Worm (Caenorhabditis elegans): ENCODE data around the gene pes-23.

DNA sequence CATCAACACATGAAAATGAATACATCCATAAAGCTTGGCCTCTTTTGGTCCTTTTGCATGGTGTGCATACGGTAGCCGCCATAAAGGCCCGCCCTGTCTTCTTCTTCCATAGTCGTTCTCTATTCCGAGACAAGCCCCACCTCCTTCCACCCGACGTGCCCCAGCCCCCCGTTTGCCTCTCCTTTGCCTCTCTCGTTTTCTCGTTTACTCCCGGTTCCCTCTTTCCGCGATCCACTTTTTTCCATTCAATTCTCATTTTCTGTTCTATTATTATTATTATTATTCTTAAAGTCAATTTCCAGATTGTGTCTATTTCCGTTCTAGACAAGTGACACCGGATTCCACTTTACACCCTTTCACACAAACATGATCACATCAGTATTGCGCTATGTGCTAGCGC is 11.8 kb upstream of the pes-23 start, which contains the start of gene unc-6:
- TF ChIP-seq tab-1 (GFP tag; IDR thresholded peaks at IDR 0.05) (no peak), cog-1 (tag; optimal IDR thresholded peaks at IDR 0.05) (no peak), T22C8.4 (GFP tag; IDR thresholded peaks at IDR 0.05) (no peak), ztf-23 (GFP tag; IDR thresholded peaks at IDR 0.05) (no peak), flt-1 (GFP tag; IDR thresholded peaks at IDR 0.05) (no peak), ztf-29 (GFP tag; IDR thresholded peaks at IDR 0.05) (no peak)

Measured in whole organism, midembryonic.